Fruit fly (Drosophila melanogaster) whole organism, embryonic: ENCODE data around the gene corn.
A peak's percentile ranks its signal among the peaks of the same experiment; 100 is the strongest.

Experiments used
- Aef1 ChIP-seq: fragments of 200-800 bp; sonication (Bioruptor generic); IDR thresholded peaks from 3 replicates; pipeline ENCODE4 v1.3.6; 2022; ENCODE audit warnings: missing biosample characterization, missing genetic modification characterization
- Antp ChIP-seq: fragments of 200-800 bp; sonication (Bioruptor generic); optimal IDR thresholded peaks from 3 replicates; lab custom pipeline; 2016; ENCODE audit warnings: missing biosample characterization, missing genetic modification characterization
- CG10462 ChIP-seq: fragments of 200-800 bp; sonication (Bioruptor generic); optimal IDR thresholded peaks from 2 replicates; lab custom pipeline; 2016; ENCODE audit warnings: missing biosample characterization, missing genetic modification characterization
- CG11504 ChIP-seq: fragments of 200-800 bp; sonication (Bioruptor generic); optimal IDR thresholded peaks from 3 replicates; lab custom pipeline; 2019; ENCODE audit warnings: missing biosample characterization, mild to moderate bottlenecking, missing genetic modification characterization, moderate library complexity
- CG11723 ChIP-seq: fragments of 200-800 bp; sonication (Bioruptor generic); optimal IDR thresholded peaks from 2 replicates; lab custom pipeline; 2017; ENCODE audit warnings: missing biosample characterization, mild to moderate bottlenecking, missing genetic modification characterization
- CG13775 ChIP-seq: fragments of 200-800 bp; sonication (Bioruptor generic); optimal IDR thresholded peaks from 3 replicates; lab custom pipeline; 2017; ENCODE audit warnings: missing biosample characterization, mild to moderate bottlenecking, missing genetic modification characterization
- CG14710 ChIP-seq: fragments of 200-800 bp; sonication (Bioruptor generic); optimal IDR thresholded peaks from 3 replicates; lab custom pipeline; 2019; ENCODE audit warnings: missing biosample characterization, mild to moderate bottlenecking, missing genetic modification characterization, moderate library complexity
- CG17361 ChIP-seq: fragments of 200-800 bp; sonication (Bioruptor generic); IDR thresholded peaks from 3 replicates; pipeline ENCODE4 v1.3.6; 2022; ENCODE audit warnings: missing biosample characterization, missing genetic modification characterization
- CG18011 ChIP-seq: fragments of 200-800 bp; sonication (Bioruptor generic); optimal IDR thresholded peaks from 2 replicates; lab custom pipeline; 2017; ENCODE audit warnings: missing biosample characterization, missing genetic modification characterization, mild to moderate bottlenecking, moderate library complexity, missing genotype
- CG18476 ChIP-seq: fragments of 200-800 bp; sonication (Bioruptor generic); optimal IDR thresholded peaks from 2 replicates; lab custom pipeline; 2016; ENCODE audit warnings: missing biosample characterization, mild to moderate bottlenecking, missing genetic modification characterization
- CG2202 ChIP-seq: fragments of 200-800 bp; sonication (Bioruptor generic); optimal IDR thresholded peaks from 2 replicates; lab custom pipeline; 2018; ENCODE audit warnings: missing biosample characterization, mild to moderate bottlenecking, missing genetic modification characterization
- CG2678 ChIP-seq: fragments of 200-800 bp; sonication (Bioruptor generic); optimal IDR thresholded peaks from 3 replicates; lab custom pipeline; 2019; ENCODE audit warnings: missing biosample characterization, mild to moderate bottlenecking, missing genetic modification characterization, moderate library complexity
- CG34422 ChIP-seq: fragments of 200-800 bp; sonication (Bioruptor generic); IDR thresholded peaks from 3 replicates; pipeline ENCODE4 v1.3.6; 2022; ENCODE audit warnings: missing biosample characterization, missing genetic modification characterization
- CG3995 ChIP-seq: fragments of 200-800 bp; sonication (Bioruptor generic); optimal IDR thresholded peaks from 3 replicates; lab custom pipeline; 2016; ENCODE audit warnings: missing biosample characterization, missing genetic modification characterization
- CG4360 ChIP-seq: fragments of 200-800 bp; sonication (Bioruptor generic); IDR thresholded peaks from 2 replicates; pipeline ENCODE4 v1.3.6; 2022; ENCODE audit warnings: missing biosample characterization, missing genetic modification characterization
- CG4404 ChIP-seq: fragments of 200-800 bp; sonication (Bioruptor generic); IDR thresholded peaks from 2 replicates; pipeline ENCODE4 v1.3.6; 2022; ENCODE audit warnings: missing biosample characterization, missing genetic modification characterization
- CG4820 ChIP-seq: fragments of 200-800 bp; sonication (Bioruptor generic); optimal IDR thresholded peaks from 3 replicates; lab custom pipeline; 2016; ENCODE audit warnings: missing biosample characterization, missing genetic modification characterization
- CG6683 ChIP-seq: fragments of 200-800 bp; sonication (Bioruptor generic); optimal IDR thresholded peaks from 2 replicates; lab custom pipeline; 2017; ENCODE audit warnings: missing biosample characterization, mild to moderate bottlenecking, missing genetic modification characterization, missing genetic modification reagents
- CG8388 ChIP-seq: fragments of 200-800 bp; sonication (Bioruptor generic); optimal IDR thresholded peaks from 2 replicates; lab custom pipeline; 2019; ENCODE audit warnings: missing biosample characterization, mild to moderate bottlenecking, missing genetic modification characterization, moderate library complexity
- Hr78 ChIP-seq, 2 experiments: fragments of 200-800 bp in 1 of 2; fragments of >200 bp in 1 of 2; sonication (Bioruptor generic) in 1 of 2; optimal IDR thresholded peaks; 2 replicates each; lab custom pipeline; 2017 to 2019; ENCODE audit warnings: missing biosample characterization in 2 of 2, missing genetic modification characterization in 2 of 2, mild to moderate bottlenecking in 1 of 2, moderate library complexity in 1 of 2
- Kr ChIP-seq: fragments of 200-800 bp; sonication (Bioruptor generic); optimal IDR thresholded peaks from 2 replicates; lab custom pipeline; 2017; ENCODE audit warnings: missing biosample characterization, mild to moderate bottlenecking, missing genetic modification characterization
- MBD-R2 ChIP-seq: fragments of 200-800 bp; sonication (Bioruptor generic); IDR thresholded peaks from 2 replicates; pipeline ENCODE4 v1.3.6; 2022; ENCODE audit warnings: missing biosample characterization, missing genetic modification characterization
- NC2β ChIP-seq: fragments of 200-800 bp; sonication (Bioruptor generic); optimal IDR thresholded peaks from 2 replicates; lab custom pipeline; 2016; ENCODE audit warnings: missing biosample characterization, missing genetic modification characterization
- Nf-YB ChIP-seq: fragments of 200-800 bp; sonication (Bioruptor generic); optimal IDR thresholded peaks from 3 replicates; lab custom pipeline; 2019; ENCODE audit warnings: missing biosample characterization, mild to moderate bottlenecking, missing genetic modification characterization, moderate library complexity
- Oli ChIP-seq: fragments of 200-800 bp; sonication (Bioruptor generic); optimal IDR thresholded peaks from 2 replicates; lab custom pipeline; 2018; ENCODE audit warnings: missing biosample characterization, mild to moderate bottlenecking, missing genetic modification characterization, moderate library complexity
- PHDP ChIP-seq: fragments of 200-800 bp; sonication (Bioruptor generic); optimal IDR thresholded peaks from 3 replicates; lab custom pipeline; 2018; ENCODE audit warnings: missing biosample characterization, mild to moderate bottlenecking, missing genetic modification characterization, moderate library complexity
- Ptx1 ChIP-seq: fragments of 200-800 bp; sonication (Bioruptor generic); IDR thresholded peaks from 2 replicates; pipeline ENCODE4 v1.3.6; 2022; ENCODE audit warnings: missing biosample characterization, missing genetic modification characterization
- Spps ChIP-seq: fragments of 200-800 bp; sonication (Bioruptor generic); optimal IDR thresholded peaks from 2 replicates; lab custom pipeline; 2018; ENCODE audit warnings: missing biosample characterization, mild to moderate bottlenecking, missing genetic modification characterization
- Sry-δ ChIP-seq: fragments of 200-800 bp; sonication (Bioruptor generic); optimal IDR thresholded peaks from 2 replicates; lab custom pipeline; 2016; ENCODE audit warnings: missing biosample characterization, missing genetic modification characterization
- Stat92E ChIP-seq, 3 experiments: fragments of >200 bp in 2 of 3; fragments of 200-800 bp in 1 of 3; sonication (Bioruptor generic) in 1 of 3; optimal IDR thresholded peaks; 2 replicates each; lab custom pipeline; 2017 to 2019; ENCODE audit warnings: missing biosample characterization in 3 of 3, missing genetic modification characterization in 3 of 3, mild to moderate bottlenecking in 1 of 3, moderate library complexity in 1 of 3
- Taf1 ChIP-seq: fragments of 200-800 bp; sonication (Bioruptor generic); IDR thresholded peaks from 2 replicates; pipeline ENCODE4 v1.3.6; 2022; ENCODE audit warnings: missing biosample characterization, missing genetic modification characterization
- Vsx1 ChIP-seq: fragments of 200-800 bp; sonication (Bioruptor generic); optimal IDR thresholded peaks from 2 replicates; lab custom pipeline; 2017; ENCODE audit warnings: missing biosample characterization, mild to moderate bottlenecking, missing genetic modification characterization, missing genetic modification reagents
- Xbp1 ChIP-seq: fragments of 200-800 bp; sonication (Bioruptor generic); optimal IDR thresholded peaks from 3 replicates; lab custom pipeline; 2016; ENCODE audit warnings: missing biosample characterization, mild to moderate bottlenecking, missing genetic modification characterization
- ash1 ChIP-seq: fragments of 200-800 bp; sonication (Bioruptor generic); optimal IDR thresholded peaks from 2 replicates; lab custom pipeline; 2018; ENCODE audit warnings: missing biosample characterization, mild to moderate bottlenecking, missing genetic modification characterization
- bcd ChIP-seq: fragments of 200-800 bp; sonication (Bioruptor generic); optimal IDR thresholded peaks from 2 replicates; lab custom pipeline; 2017; ENCODE audit warnings: missing biosample characterization, mild to moderate bottlenecking, missing genetic modification characterization
- br ChIP-seq: fragments of >200 bp; optimal IDR thresholded peaks from 2 replicates; lab custom pipeline; 2017
- bsh ChIP-seq, 2 experiments: fragments of 200-800 bp; sonication (Bioruptor generic); optimal IDR thresholded peaks; 2 replicates each; lab custom pipeline; 2017 to 2018; ENCODE audit warnings: mild to moderate bottlenecking in 2 of 2, missing biosample characterization in 2 of 2, missing genetic modification characterization in 2 of 2, moderate library complexity in 1 of 2
- chm ChIP-seq: fragments of 200-800 bp; sonication (Bioruptor generic); IDR thresholded peaks from 2 replicates; pipeline ENCODE4 v1.3.6; 2022; ENCODE audit warnings: missing biosample characterization, missing genetic modification characterization
- crc ChIP-seq: fragments of 200-800 bp; sonication (Bioruptor generic); optimal IDR thresholded peaks from 2 replicates; lab custom pipeline; 2016; ENCODE audit warnings: missing biosample characterization, missing genetic modification characterization
- dmrt99B ChIP-seq: fragments of 200-800 bp; sonication (Bioruptor generic); optimal IDR thresholded peaks from 2 replicates; lab custom pipeline; 2018; ENCODE audit warnings: missing biosample characterization, mild to moderate bottlenecking, missing genetic modification characterization, moderate library complexity
- exex ChIP-seq: fragments of 200-800 bp; sonication (Bioruptor generic); optimal IDR thresholded peaks from 4 replicates; lab custom pipeline; 2018; ENCODE audit warnings: missing biosample characterization, mild to moderate bottlenecking, missing genetic modification characterization, moderate library complexity
- ind ChIP-seq: fragments of 200-800 bp; sonication (Bioruptor generic); optimal IDR thresholded peaks from 3 replicates; lab custom pipeline; 2016; ENCODE audit warnings: missing biosample characterization, missing genetic modification characterization
- oc ChIP-seq: fragments of 200-800 bp; sonication (Bioruptor generic); optimal IDR thresholded peaks from 2 replicates; lab custom pipeline; 2018; ENCODE audit warnings: missing biosample characterization, mild to moderate bottlenecking, missing genetic modification characterization, moderate library complexity
- shn ChIP-seq: fragments of 200-800 bp; sonication (Bioruptor generic); optimal IDR thresholded peaks from 3 replicates; lab custom pipeline; 2016; ENCODE audit warnings: missing biosample characterization, missing genetic modification characterization
- so ChIP-seq: fragments of 200-800 bp; sonication (Bioruptor generic); IDR thresholded peaks from 3 replicates; pipeline ENCODE4 v1.3.6; 2022; ENCODE audit warnings: missing biosample characterization, missing genetic modification characterization
- tup ChIP-seq: fragments of 200-800 bp; sonication (Bioruptor generic); optimal IDR thresholded peaks from 2 replicates; lab custom pipeline; 2016; ENCODE audit warnings: missing biosample characterization, mild to moderate bottlenecking, missing genetic modification characterization, moderate library complexity
- unc-4 ChIP-seq: fragments of 200-800 bp; sonication (Bioruptor generic); IDR thresholded peaks from 2 replicates; pipeline ENCODE4 v1.3.6; 2022; ENCODE audit warnings: missing biosample characterization, missing genetic modification characterization; ENCODE audit not compliant: partially characterized antibody

corn gene

dm6 chr3L:7151521-7152465 lies 5.1 kb downstream of the corn start (continued):
- TF ChIP-seq CG2202 (tag; lab: Kevin White, UChicago): peak; percentile 65
- TF ChIP-seq CG17361 (GFP tag; lab: Robert Waterston, UW): peak; percentile 78
- peak; percentile 65 for TF ChIP-seq CG4820 (GFP tag; lab: Kevin White, UChicago)
- TF ChIP-seq ind (GFP tag; lab: Kevin White, UChicago): peak; percentile 39
- TF ChIP-seq Taf1 (GFP tag; lab: Robert Waterston, UW): no peak
- TF ChIP-seq CG4360 (GFP tag; lab: Robert Waterston, UW): peak; percentile 36; the same call in 1 of the 2 replicates
- peak; percentile 58 for TF ChIP-seq Xbp1 (GFP tag; lab: Kevin White, UChicago)
- TF ChIP-seq CG13775 (GFP tag; lab: Kevin White, UChicago): peak; percentile 23
- TF ChIP-seq CG34422 (GFP tag; lab: Robert Waterston, UW): peak; percentile 69; the same call in 2 of the 3 replicates
- peak; percentile 22 for TF ChIP-seq crc (GFP tag; lab: Kevin White, UChicago)
- TF ChIP-seq CG18011 (GFP tag; lab: Kevin White, UChicago): no peak
- peak; percentile 49; the same call in 1 of the 2 replicates for TF ChIP-seq Ptx1 (GFP tag; lab: Robert Waterston, UW)
- no peak for TF ChIP-seq tup
- no peak for TF ChIP-seq Stat92E (GFP tag; optimal IDR thresholded peaks at IDR 0.05; lab: Kevin White, UChicago)
- peak; percentile 65 for TF ChIP-seq Spps (tag; lab: Kevin White, UChicago)
- peak; percentile 8; the same call in 1 of the 3 replicates for TF ChIP-seq so (GFP tag; lab: Robert Waterston, UW)
- TF ChIP-seq Antp (GFP tag; lab: Kevin White, UChicago): no peak
- TF ChIP-seq ash1 (GFP tag; lab: Kevin White, UChicago): no peak
- no peak for TF ChIP-seq Kr
- no peak for TF ChIP-seq oc (tag; lab: Kevin White, UChicago)
- peak; percentile 72 for TF ChIP-seq CG14710 (tag; lab: Kevin White, UChicago)
- peak; percentile 65; the same call in 1 of the 2 replicates for TF ChIP-seq chm
- peak in 1 of 2 experiments; percentile 92 for TF ChIP-seq bsh (GFP tag; optimal IDR thresholded peaks at IDR 0.05; lab: Kevin White, UChicago)
- peak; percentile 24; the same call in 1 of the 2 replicates for TF ChIP-seq CG4404
- TF ChIP-seq Vsx1: peak; percentile 16
- TF ChIP-seq CG2678 (tag; lab: Kevin White, UChicago): peak; percentile 60
- TF ChIP-seq CG3995 (GFP tag; lab: Kevin White, UChicago): no peak
- TF ChIP-seq CG11504 (tag; lab: Kevin White, UChicago): peak; percentile 56
- TF ChIP-seq Oli (tag; lab: Kevin White, UChicago): peak; percentile 22
- TF ChIP-seq Hr78 (GFP tag; optimal IDR thresholded peaks at IDR 0.05; lab: Kevin White, UChicago): peak in 1 of 2 experiments; percentile 5
- TF ChIP-seq Sry-δ: no peak
- 0 out of 3 replicates have a peak, but pooled peaks have one; percentile 25 for TF ChIP-seq Aef1 (GFP tag; lab: Robert Waterston, UW)
- TF ChIP-seq bcd: peak; percentile 19
- no peak for TF ChIP-seq CG11723 (GFP tag; lab: Kevin White, UChicago)
- no peak for TF ChIP-seq MBD-R2 (GFP tag; lab: Robert Waterston, UW)
- TF ChIP-seq unc-4 (GFP tag; lab: Robert Waterston, UW): no peak
- no peak for TF ChIP-seq CG18476 (GFP tag; lab: Kevin White, UChicago)
- peak; percentile 40 for TF ChIP-seq NC2β (GFP tag; lab: Kevin White, UChicago)
- TF ChIP-seq CG10462 (GFP tag; lab: Kevin White, UChicago): peak; percentile 39
- peak; percentile 61 for TF ChIP-seq PHDP
- no peak for TF ChIP-seq CG6683
- no peak for TF ChIP-seq exex (tag; lab: Kevin White, UChicago)
- TF ChIP-seq Nf-YB: peak; percentile 9
- peak; percentile 57 for TF ChIP-seq CG8388 (GFP tag; lab: Kevin White, UChicago)
- no peak for TF ChIP-seq shn (GFP tag; lab: Kevin White, UChicago)
- no peak for TF ChIP-seq br
- TF ChIP-seq dmrt99B: peak; percentile 49
